Worm (Caenorhabditis elegans) whole organism, young adult: ENCODE data around the gene txt-6.

Source experiments
- dpff-1 ChIP-seq: sonication (generic microtip); optimal IDR thresholded peaks from 2 replicates; lab custom pipeline; 2017; ENCODE audit warnings: mild to moderate bottlenecking, missing genetic modification characterization, missing compliant biosample characterization
- lsl-1 ChIP-seq: fragments of 200-800 bp; sonication (Bioruptor generic); optimal IDR thresholded peaks from 2 replicates; lab custom pipeline; 2018; ENCODE audit warnings: mild to moderate bottlenecking, missing genetic modification characterization, moderate library complexity, missing compliant biosample characterization
- unc-62 ChIP-seq: fragments of 150-350 bp; optimal IDR thresholded peaks from 2 replicates; lab custom pipeline; 2014; ENCODE audit warnings: missing biosample characterization, missing genetic modification reagents, missing genetic modification characterization

- TF ChIP-seq dpff-1 (tag; lab: Kevin White, UChicago) (no peak), unc-62 (no peak), lsl-1 (GFP tag; lab: Kevin White, UChicago) (no peak)
Measured at ce11 chrV:4642691-4643090, 36.0 kb upstream of the txt-6 start, which contains the start of gene soc-1.
